Fruit fly (Drosophila melanogaster) whole organism, pupa: ENCODE results near the gene Trxr1.

ENCODE experiments used
- CG10348 ChIP-seq: fragments of 200-800 bp; sonication (Bioruptor generic); IDR thresholded peaks from 2 replicates; pipeline ENCODE4 v1.3.6; 2022; ENCODE audit warnings: missing biosample characterization, missing genetic modification characterization
- CG12605 ChIP-seq: fragments of 200-800 bp; sonication (Bioruptor generic); IDR thresholded peaks from 2 replicates; pipeline ENCODE4 v1.3.6; 2022; ENCODE audit warnings: missing biosample characterization, missing genetic modification characterization
- CG13204 ChIP-seq: fragments of 200-800 bp; sonication (Bioruptor generic); optimal IDR thresholded peaks from 2 replicates; lab custom pipeline; 2018; ENCODE audit warnings: missing biosample characterization, mild to moderate bottlenecking, missing genetic modification characterization, moderate library complexity
- CG15710 ChIP-seq: fragments of 200-800 bp; sonication (Bioruptor generic); optimal IDR thresholded peaks from 2 replicates; lab custom pipeline; 2018; ENCODE audit warnings: missing biosample characterization, mild to moderate bottlenecking, missing genetic modification characterization, moderate library complexity
- CG17806 ChIP-seq: fragments of 200-800 bp; sonication (Bioruptor generic); optimal IDR thresholded peaks from 2 replicates; lab custom pipeline; 2018; ENCODE audit warnings: missing biosample characterization, mild to moderate bottlenecking, missing genetic modification characterization, moderate library complexity
- CG32121 ChIP-seq: fragments of 200-800 bp; sonication (Bioruptor generic); IDR thresholded peaks from 2 replicates; pipeline ENCODE4 v1.3.6; 2022; ENCODE audit warnings: missing biosample characterization, missing genetic modification characterization
- CG34367 ChIP-seq: fragments of 200-800 bp; sonication (Bioruptor generic); optimal IDR thresholded peaks from 2 replicates; lab custom pipeline; 2018; ENCODE audit warnings: missing biosample characterization, mild to moderate bottlenecking, missing genetic modification characterization
- CG8159 ChIP-seq: fragments of 200-800 bp; sonication (Bioruptor generic); optimal IDR thresholded peaks from 3 replicates; lab custom pipeline; 2018; ENCODE audit warnings: missing biosample characterization, mild to moderate bottlenecking, missing genetic modification characterization, moderate library complexity
- CG9948 ChIP-seq: fragments of 200-800 bp; sonication (Bioruptor generic); optimal IDR thresholded peaks from 2 replicates; lab custom pipeline; 2018; ENCODE audit warnings: missing biosample characterization, mild to moderate bottlenecking, missing genetic modification characterization, moderate library complexity
- D1 ChIP-seq: fragments of 200-800 bp; sonication (Bioruptor generic); optimal IDR thresholded peaks from 2 replicates; lab custom pipeline; 2018; ENCODE audit warnings: missing biosample characterization, mild to moderate bottlenecking, missing genetic modification characterization, moderate library complexity
- EcR ChIP-seq: fragments of 200-800 bp; sonication (Bioruptor generic); optimal IDR thresholded peaks from 3 replicates; lab custom pipeline; 2019; ENCODE audit warnings: missing biosample characterization, missing genetic modification characterization, mild to moderate bottlenecking, moderate library complexity, missing genetic modification reagents
- Ets98B ChIP-seq: fragments of 200-800 bp; sonication (Bioruptor generic); IDR thresholded peaks from 2 replicates; pipeline ENCODE4 v1.3.6; 2022; ENCODE audit warnings: missing biosample characterization, missing genetic modification characterization

- TF ChIP-seq CG12605 (GFP tag; lab: Robert Waterston, UW) (peak; percentile 27; the same call in 1 of the 2 replicates), CG17806 (no peak), CG9948 (tag; lab: Kevin White, UChicago) (no peak), CG10348 (GFP tag; lab: Robert Waterston, UW) (no peak), EcR (GFP tag; lab: Kevin White, UChicago) (no peak), CG15710 (tag; lab: Kevin White, UChicago) (peak; percentile 12), CG34367 (tag; lab: Kevin White, UChicago) (no peak), CG8159 (no peak), CG13204 (GFP tag; lab: Kevin White, UChicago) (no peak), CG32121 (GFP tag; lab: Robert Waterston, UW) (no peak), D1 (no peak), Ets98B (GFP tag; lab: Robert Waterston, UW) (peak; percentile 27; the same call in 1 of the 2 replicates)
These were observed 36.6 kb upstream of the Trxr1 start for dm6 chrX:8205625-8206252.
